Fruit fly (Drosophila melanogaster) whole organism, prepupa: ENCODE measurements around the gene CG14286.

Experiments
- CG10631 ChIP-seq: fragments of 200-800 bp; sonication (Bioruptor generic); optimal IDR thresholded peaks from 2 replicates; lab custom pipeline; 2016; ENCODE audit warnings: missing biosample characterization, missing genetic modification characterization
- CG10669 ChIP-seq: fragments of 200-800 bp; sonication (Bioruptor generic); optimal IDR thresholded peaks from 3 replicates; lab custom pipeline; 2018; ENCODE audit warnings: missing biosample characterization, mild to moderate bottlenecking, missing genetic modification characterization, moderate library complexity
- CG11294 ChIP-seq: fragments of 200-800 bp; sonication (Bioruptor generic); IDR thresholded peaks from 2 replicates; pipeline ENCODE4 v1.3.6; 2022; ENCODE audit warnings: missing biosample characterization, missing genetic modification characterization
- CG1621 ChIP-seq: fragments of 200-800 bp; sonication (Bioruptor generic); optimal IDR thresholded peaks from 3 replicates; lab custom pipeline; 2018; ENCODE audit warnings: missing biosample characterization, mild to moderate bottlenecking, missing genetic modification characterization
- CG16779 ChIP-seq: fragments of 200-800 bp; sonication (Bioruptor generic); optimal IDR thresholded peaks from 3 replicates; lab custom pipeline; 2017; ENCODE audit warnings: missing biosample characterization, mild to moderate bottlenecking, missing genetic modification characterization
- CG3032 ChIP-seq: fragments of 200-800 bp; optimal IDR thresholded peaks from 2 replicates; lab custom pipeline; 2019; ENCODE audit warnings: missing biosample characterization, mild to moderate bottlenecking, missing genetic modification characterization, moderate library complexity
- CG32006 ChIP-seq: fragments of 200-800 bp; sonication (Bioruptor generic); optimal IDR thresholded peaks from 3 replicates; lab custom pipeline; 2017; ENCODE audit warnings: missing biosample characterization, mild to moderate bottlenecking, missing genetic modification characterization
- CG3919 ChIP-seq: fragments of 200-800 bp; sonication (Bioruptor generic); optimal IDR thresholded peaks from 3 replicates; lab custom pipeline; 2016; ENCODE audit warnings: missing biosample characterization, missing genetic modification characterization
- CG6163 ChIP-seq: fragments of 200-800 bp; sonication (Bioruptor generic); IDR thresholded peaks from 3 replicates; pipeline ENCODE4 v1.3.6; 2022; ENCODE audit warnings: missing biosample characterization, missing genetic modification characterization
- CG6276 ChIP-seq: fragments of 200-800 bp; sonication (Bioruptor generic); optimal IDR thresholded peaks from 2 replicates; lab custom pipeline; 2017; ENCODE audit warnings: missing biosample characterization, mild to moderate bottlenecking, missing genetic modification characterization
- CG6808 ChIP-seq: fragments of 200-800 bp; sonication (Bioruptor generic); optimal IDR thresholded peaks from 3 replicates; lab custom pipeline; 2017; ENCODE audit warnings: missing biosample characterization, missing genetic modification characterization, mild to moderate bottlenecking, moderate library complexity, missing genetic modification reagents
- CG6854 ChIP-seq: fragments of 200-800 bp; sonication (Bioruptor generic); optimal IDR thresholded peaks from 2 replicates; lab custom pipeline; 2017; ENCODE audit warnings: missing biosample characterization, mild to moderate bottlenecking, missing genetic modification characterization
- CG8119 ChIP-seq: fragments of 200-800 bp; sonication (Bioruptor generic); IDR thresholded peaks from 3 replicates; pipeline ENCODE4 v1.3.6; 2022; ENCODE audit warnings: missing biosample characterization, missing genetic modification characterization
- CG8632 ChIP-seq: fragments of 200-800 bp; sonication (Bioruptor generic); optimal IDR thresholded peaks from 3 replicates; lab custom pipeline; 2016; ENCODE audit warnings: missing biosample characterization, missing genetic modification characterization
- Eip75B ChIP-seq: fragments of 200-800 bp; sonication (Bioruptor generic); optimal IDR thresholded peaks from 3 replicates; lab custom pipeline; 2016; ENCODE audit warnings: missing biosample characterization, missing genetic modification characterization
- Eip78C ChIP-seq: fragments of 200-800 bp; sonication (Bioruptor generic); peaks from one replicate; lab custom pipeline; 2016; ENCODE audit warnings: missing biosample characterization, missing genetic modification characterization
- Ets96B ChIP-seq: fragments of 200-800 bp; optimal IDR thresholded peaks from 2 replicates; lab custom pipeline; 2019; ENCODE audit warnings: missing biosample characterization, mild to moderate bottlenecking, missing genetic modification characterization, moderate library complexity
- Hr38 ChIP-seq: sonication (Bioruptor generic); optimal IDR thresholded peaks from 2 replicates; lab custom pipeline; 2016; ENCODE audit warnings: missing biosample characterization, missing genetic modification characterization
- Hr39 ChIP-seq: fragments of 200-800 bp; sonication (Bioruptor generic); optimal IDR thresholded peaks from 2 replicates; lab custom pipeline; 2016; ENCODE audit warnings: missing biosample characterization, missing genetic modification characterization
- Hr4 ChIP-seq: fragments of 200-800 bp; sonication (Bioruptor generic); optimal IDR thresholded peaks from 3 replicates; lab custom pipeline; 2016; ENCODE audit warnings: missing biosample characterization, missing genetic modification characterization
- Lpt ChIP-seq: fragments of 200-800 bp; sonication (Bioruptor generic); optimal IDR thresholded peaks from 3 replicates; lab custom pipeline; 2016; ENCODE audit warnings: missing biosample characterization, missing genetic modification characterization
- Sox14 ChIP-seq: fragments of 200-800 bp; sonication (Bioruptor generic); optimal IDR thresholded peaks from 3 replicates; lab custom pipeline; 2016; ENCODE audit warnings: missing biosample characterization, missing genetic modification characterization
- achi ChIP-seq: fragments of 200-800 bp; sonication (Bioruptor generic); optimal IDR thresholded peaks from 3 replicates; lab custom pipeline; 2016; ENCODE audit warnings: missing biosample characterization, missing genetic modification characterization
- acj6 ChIP-seq: fragments of 200-800 bp; sonication (Bioruptor generic); optimal IDR thresholded peaks from 3 replicates; lab custom pipeline; 2016; ENCODE audit warnings: missing biosample characterization, missing genetic modification characterization
- dsx ChIP-seq: fragments of 200-800 bp; optimal IDR thresholded peaks from 3 replicates; lab custom pipeline; 2019; ENCODE audit warnings: missing biosample characterization, mild to moderate bottlenecking, missing genetic modification characterization, moderate library complexity; ENCODE audit not compliant: poor library complexity, severe bottlenecking
- eg ChIP-seq: fragments of 200-800 bp; sonication (Bioruptor generic); IDR thresholded peaks from 3 replicates; pipeline ENCODE4 v1.3.6; 2022; ENCODE audit warnings: missing biosample characterization, missing genetic modification characterization
- esn ChIP-seq: fragments of 200-800 bp; sonication (Bioruptor generic); optimal IDR thresholded peaks from 2 replicates; lab custom pipeline; 2016; ENCODE audit warnings: missing biosample characterization, mild to moderate bottlenecking, missing genetic modification characterization, moderate library complexity
- fd59A ChIP-seq: fragments of 200-800 bp; sonication (Bioruptor generic); optimal IDR thresholded peaks from 2 replicates; lab custom pipeline; 2017; ENCODE audit warnings: missing biosample characterization, mild to moderate bottlenecking, missing genetic modification characterization, missing genetic modification reagents
- fkh ChIP-seq: fragments of 200-800 bp; sonication (Bioruptor generic); optimal IDR thresholded peaks from 3 replicates; lab custom pipeline; 2017; ENCODE audit warnings: missing biosample characterization, mild to moderate bottlenecking, missing genetic modification characterization, moderate library complexity
- net ChIP-seq: fragments of 200-800 bp; sonication (Bioruptor generic); optimal IDR thresholded peaks from 3 replicates; lab custom pipeline; 2016; ENCODE audit warnings: missing biosample characterization, missing genetic modification characterization
- pdm3 ChIP-seq: fragments of 200-800 bp; sonication (Bioruptor generic); optimal IDR thresholded peaks from 3 replicates; lab custom pipeline; 2016; ENCODE audit warnings: missing biosample characterization, missing genetic modification characterization
- salr ChIP-seq, 2 experiments: fragments of 200-800 bp; sonication (Bioruptor generic); optimal IDR thresholded peaks; 3 replicates each; lab custom pipeline; 2016 to 2018; ENCODE audit warnings: missing biosample characterization in 2 of 2, missing genetic modification characterization in 2 of 2, mild to moderate bottlenecking in 1 of 2
- spab ChIP-seq: fragments of 200-800 bp; sonication (Bioruptor generic); optimal IDR thresholded peaks from 2 replicates; lab custom pipeline; 2017; ENCODE audit warnings: missing biosample characterization, mild to moderate bottlenecking, missing genetic modification characterization, missing genetic modification reagents
- svp ChIP-seq: fragments of 200-800 bp; sonication (Bioruptor generic); peaks from one replicate; lab custom pipeline; 2016; ENCODE audit warnings: missing biosample characterization, missing genetic modification characterization
- topi ChIP-seq: fragments of 200-800 bp; sonication (Bioruptor generic); optimal IDR thresholded peaks from 3 replicates; lab custom pipeline; 2016; ENCODE audit warnings: missing biosample characterization, missing genetic modification characterization
- vri ChIP-seq: fragments of 200-800 bp; sonication (Bioruptor generic); optimal IDR thresholded peaks from 3 replicates; lab custom pipeline; 2016; ENCODE audit warnings: missing biosample characterization, mild to moderate bottlenecking, missing genetic modification characterization

The CG14286 gene

dm6 chr3R:19065474-19065873 is 41.6 kb downstream of the CG14286 start:
- TF ChIP-seq CG6854 (GFP tag; lab: Kevin White, UChicago) (no peak), CG6163 (GFP tag; lab: Robert Waterston, UW) (no peak), vri (GFP tag; lab: Kevin White, UChicago) (peak; percentile 80)

DNA sequence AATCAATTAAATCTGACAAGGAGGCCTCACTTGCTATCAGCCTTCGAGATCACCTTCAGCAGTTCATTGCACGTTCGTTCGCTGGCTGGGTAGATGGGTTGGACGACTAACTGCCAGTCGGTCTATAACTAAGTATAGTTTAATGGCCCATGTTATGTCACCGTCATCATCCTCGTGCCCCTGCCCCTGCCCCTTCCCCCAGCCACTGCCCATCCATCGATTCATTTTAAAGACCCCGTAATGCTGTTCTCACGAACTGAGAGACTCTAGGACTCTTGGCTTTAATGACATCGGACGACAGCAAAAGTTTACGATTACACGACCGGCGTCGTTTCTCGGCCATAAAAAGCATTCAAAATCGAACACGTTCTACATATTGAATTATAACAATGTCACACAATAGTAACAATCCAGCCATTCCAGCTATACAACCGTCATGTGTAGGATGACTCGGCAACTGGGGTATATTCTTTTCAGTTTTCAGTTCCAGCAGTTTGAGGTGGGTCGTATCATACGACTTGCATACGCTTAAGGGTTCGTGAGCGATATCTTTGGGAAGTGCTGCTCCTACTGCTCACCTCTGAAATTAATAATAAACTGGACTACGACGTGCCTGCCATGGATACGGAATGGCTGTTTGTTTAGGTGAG is 43.2 kb downstream of the CG14286 start:
- TF ChIP-seq CG16779 (tag; lab: Kevin White, UChicago): no peak
- no peak for TF ChIP-seq fkh (GFP tag; lab: Kevin White, UChicago)
- no peak for TF ChIP-seq Lpt (GFP tag; lab: Kevin White, UChicago)
- TF ChIP-seq topi: no peak
- TF ChIP-seq dsx (GFP tag; lab: Kevin White, UChicago): peak; percentile 69
- TF ChIP-seq CG11294 (GFP tag; lab: Robert Waterston, UW): no peak
- TF ChIP-seq esn (GFP tag; lab: Kevin White, UChicago): no peak
- TF ChIP-seq Hr39: no peak

DNA sequence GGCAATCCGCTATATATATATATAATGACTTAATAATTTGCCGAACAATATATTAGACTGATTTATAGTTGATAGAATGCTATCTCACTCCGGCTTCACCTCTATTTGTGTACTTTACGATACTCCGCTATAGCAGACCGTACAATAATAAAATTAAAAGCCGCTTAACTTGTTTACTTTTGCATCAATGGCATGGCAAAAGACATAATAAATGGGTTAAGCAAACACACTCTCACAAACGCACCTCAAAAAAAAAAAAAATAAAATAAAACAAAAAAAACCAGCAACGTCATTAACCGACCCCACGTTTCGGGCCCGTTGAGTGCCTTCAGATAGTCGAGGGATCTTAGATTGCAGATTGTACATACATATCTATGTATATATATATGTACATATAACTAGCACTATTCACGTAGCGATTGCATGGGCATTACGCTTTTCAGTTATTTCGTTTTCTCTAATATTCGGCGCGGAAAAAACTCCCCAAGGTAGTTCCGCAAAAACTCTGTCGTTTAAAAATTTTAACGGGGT is 44.0 kb downstream of the CG14286 start:
- peak; percentile 0 for TF ChIP-seq Hr4 (GFP tag; lab: Kevin White, UChicago)
- no peak for TF ChIP-seq CG3919 (GFP tag; lab: Kevin White, UChicago)
- TF ChIP-seq eg (GFP tag; lab: Robert Waterston, UW): peak; percentile 26; the same call in 1 of the 3 replicates
- TF ChIP-seq fkh (GFP tag; lab: Kevin White, UChicago): peak; percentile 73
- peak; percentile 24 for TF ChIP-seq svp (GFP tag; lab: Kevin White, UChicago)
- no peak for TF ChIP-seq CG6276

dm6 chr3R:19069740-19070139 is 45.8 kb downstream of the CG14286 start:
- TF ChIP-seq Ets96B (peak; percentile 43), CG32006 (peak; percentile 18), CG6808 (GFP tag; lab: Kevin White, UChicago) (no peak), eg (GFP tag; lab: Robert Waterston, UW) (no peak), topi (no peak), CG10669 (GFP tag; lab: Kevin White, UChicago) (no peak), CG10631 (GFP tag; lab: Kevin White, UChicago) (peak; percentile 42), salr (GFP tag; optimal IDR thresholded peaks at IDR 0.05; lab: Kevin White, UChicago) (peak in 1 of 2 experiments; percentile 7), CG6163 (GFP tag; lab: Robert Waterston, UW) (peak; percentile 51; the same call in 1 of the 3 replicates), acj6 (GFP tag; lab: Kevin White, UChicago) (peak; percentile 16), achi (GFP tag; lab: Kevin White, UChicago) (peak; percentile 50), Sox14 (GFP tag; lab: Kevin White, UChicago) (peak; percentile 39), spab (GFP tag; lab: Kevin White, UChicago) (peak; percentile 4), dsx (GFP tag; lab: Kevin White, UChicago) (peak; percentile 32), Eip75B (GFP tag; lab: Kevin White, UChicago) (peak; percentile 47), pdm3 (GFP tag; lab: Kevin White, UChicago) (peak; percentile 26), CG3919 (GFP tag; lab: Kevin White, UChicago) (peak; percentile 24), CG3032 (tag; lab: Kevin White, UChicago) (peak; percentile 40), Hr4 (GFP tag; lab: Kevin White, UChicago) (peak; percentile 22), net (GFP tag; lab: Kevin White, UChicago) (no peak), CG1621 (tag; lab: Kevin White, UChicago) (peak; percentile 22), Eip78C (GFP tag; lab: Kevin White, UChicago) (peak; percentile 72), CG6854 (GFP tag; lab: Kevin White, UChicago) (no peak), fd59A (GFP tag; lab: Kevin White, UChicago) (peak; percentile 32), Hr38 (GFP tag; lab: Kevin White, UChicago) (no peak), svp (GFP tag; lab: Kevin White, UChicago) (no peak), fkh (GFP tag; lab: Kevin White, UChicago) (no peak), CG8632 (GFP tag; lab: Kevin White, UChicago) (no peak), CG8119 (GFP tag; lab: Robert Waterston, UW) (peak; percentile 29; the same call in 1 of the 3 replicates)
